Fruit fly (Drosophila melanogaster) whole organism, embryonic: Measurements from ENCODE around the gene Acn.

ENCODE experiments used
- Awh ChIP-seq: fragments of 200-800 bp; sonication (Bioruptor generic); IDR thresholded peaks from 2 replicates; pipeline ENCODE4, ENCODE4 v1.3.6; 2022; ENCODE audit warnings: missing biosample characterization, missing genetic modification characterization
- C15 ChIP-seq: fragments of 200-800 bp; sonication (Bioruptor generic); IDR thresholded peaks from 3 replicates; pipeline ENCODE4 v1.3.6; 2022; ENCODE audit warnings: missing biosample characterization, missing genetic modification characterization
- CG10147 ChIP-seq: fragments of 200-800 bp; sonication (Bioruptor generic); optimal IDR thresholded peaks from 2 replicates; lab custom pipeline; 2019; ENCODE audit warnings: missing biosample characterization, mild to moderate bottlenecking, missing genetic modification characterization, moderate library complexity
- CG12155 ChIP-seq: fragments of 200-800 bp; sonication (Bioruptor generic); optimal IDR thresholded peaks from 3 replicates; lab custom pipeline; 2016; ENCODE audit warnings: missing biosample characterization, missing genetic modification characterization
- CG14965 ChIP-seq: fragments of 200-800 bp; sonication (Bioruptor generic); optimal IDR thresholded peaks from 2 replicates; lab custom pipeline; 2016; ENCODE audit warnings: missing biosample characterization, missing genetic modification characterization, borderline replicate concordance
- CG15514 ChIP-seq: fragments of 200-800 bp; sonication (Bioruptor generic); optimal IDR thresholded peaks from 3 replicates; lab custom pipeline; 2017; ENCODE audit warnings: missing biosample characterization, missing genetic modification characterization, mild to moderate bottlenecking, moderate library complexity, missing genetic modification reagents
- CG1647 ChIP-seq: fragments of 200-800 bp; sonication (Bioruptor generic); optimal IDR thresholded peaks from 3 replicates; lab custom pipeline; 2016; ENCODE audit warnings: missing biosample characterization, missing genetic modification characterization
- CG16779 ChIP-seq: fragments of 200-800 bp; sonication (Bioruptor generic); IDR thresholded peaks from 2 replicates; pipeline ENCODE4 v1.3.6; 2022; ENCODE audit warnings: missing biosample characterization, missing genetic modification characterization
- CG17361 ChIP-seq: fragments of 200-800 bp; sonication (Bioruptor generic); IDR thresholded peaks from 3 replicates; pipeline ENCODE4 v1.3.6; 2022; ENCODE audit warnings: missing biosample characterization, missing genetic modification characterization
- CG2678 ChIP-seq: fragments of 200-800 bp; sonication (Bioruptor generic); optimal IDR thresholded peaks from 3 replicates; lab custom pipeline; 2019; ENCODE audit warnings: missing biosample characterization, mild to moderate bottlenecking, missing genetic modification characterization, moderate library complexity
- CG30431 ChIP-seq: fragments of 200-800 bp; sonication (Bioruptor generic); optimal IDR thresholded peaks from 2 replicates; lab custom pipeline; 2017; ENCODE audit warnings: missing biosample characterization, missing genetic modification characterization
- CG3163 ChIP-seq: fragments of 200-800 bp; sonication (Bioruptor generic); optimal IDR thresholded peaks from 3 replicates; lab custom pipeline; 2016; ENCODE audit warnings: missing biosample characterization, missing genetic modification characterization
- CG4854 ChIP-seq: fragments of 200-800 bp; sonication (Bioruptor generic); optimal IDR thresholded peaks from 2 replicates; lab custom pipeline; 2016; ENCODE audit warnings: missing biosample characterization, missing genetic modification characterization, inconsistent platforms
- CG5953 ChIP-seq: fragments of 200-800 bp; sonication (Bioruptor generic); IDR thresholded peaks from 2 replicates; pipeline ENCODE4 v1.3.6; 2022; ENCODE audit warnings: missing biosample characterization, missing genetic modification characterization
- CG6791 ChIP-seq: fragments of 200-800 bp; sonication (Bioruptor generic); IDR thresholded peaks from 3 replicates; pipeline ENCODE4 v1.3.6; 2022; ENCODE audit warnings: missing biosample characterization, missing genetic modification characterization; ENCODE audit not compliant: partially characterized antibody
- CG7745 ChIP-seq: fragments of 200-800 bp; sonication (Bioruptor generic); optimal IDR thresholded peaks from 2 replicates; lab custom pipeline; 2018; ENCODE audit warnings: missing biosample characterization, mild to moderate bottlenecking, missing genetic modification characterization, moderate library complexity
- CG7963 ChIP-seq: fragments of 200-800 bp; sonication (Bioruptor generic); IDR thresholded peaks from 3 replicates; pipeline ENCODE4 v1.3.6; 2022; ENCODE audit warnings: missing biosample characterization, missing genetic modification characterization; ENCODE audit not compliant: partially characterized antibody
- CG8359 ChIP-seq: fragments of 200-800 bp; sonication (Bioruptor generic); optimal IDR thresholded peaks from 2 replicates; lab custom pipeline; 2017; ENCODE audit warnings: missing biosample characterization, mild to moderate bottlenecking, missing genetic modification characterization, borderline replicate concordance
- CG9932 ChIP-seq: fragments of 200-800 bp; sonication (Bioruptor generic); IDR thresholded peaks from 2 replicates; pipeline ENCODE4 v1.3.6; 2022; ENCODE audit warnings: missing biosample characterization, missing genetic modification characterization
- E2f2 ChIP-seq: fragments of 200-800 bp; sonication (Bioruptor generic); IDR thresholded peaks from 2 replicates; pipeline ENCODE4 v1.3.6; 2022; ENCODE audit warnings: missing biosample characterization, missing genetic modification characterization
- Hsf ChIP-seq: fragments of 200-800 bp; sonication (Bioruptor generic); optimal IDR thresholded peaks from 3 replicates; lab custom pipeline; 2016; ENCODE audit warnings: missing biosample characterization, missing genetic modification characterization
- MBD-R2 ChIP-seq: fragments of 200-800 bp; sonication (Bioruptor generic); IDR thresholded peaks from 2 replicates; pipeline ENCODE4 v1.3.6; 2022; ENCODE audit warnings: missing biosample characterization, missing genetic modification characterization
- MESR4 ChIP-seq: fragments of 200-800 bp; sonication (Bioruptor generic); optimal IDR thresholded peaks from 2 replicates; lab custom pipeline; 2018; ENCODE audit warnings: missing biosample characterization, mild to moderate bottlenecking, missing genetic modification characterization, moderate library complexity
- MTF-1 ChIP-seq: fragments of 200-800 bp; sonication (Bioruptor generic); optimal IDR thresholded peaks from 2 replicates; lab custom pipeline; 2018; ENCODE audit warnings: missing biosample characterization, mild to moderate bottlenecking, missing genetic modification characterization, borderline replicate concordance
- Nf-YB ChIP-seq: fragments of 200-800 bp; sonication (Bioruptor generic); optimal IDR thresholded peaks from 3 replicates; lab custom pipeline; 2019; ENCODE audit warnings: missing biosample characterization, mild to moderate bottlenecking, missing genetic modification characterization, moderate library complexity
- NfI ChIP-seq: fragments of 200-800 bp; sonication (Bioruptor generic); optimal IDR thresholded peaks from 3 replicates; lab custom pipeline; 2018; ENCODE audit warnings: missing biosample characterization, mild to moderate bottlenecking, missing genetic modification characterization, moderate library complexity
- Oaz ChIP-seq: fragments of 200-800 bp; sonication (Bioruptor generic); IDR thresholded peaks from 2 replicates; pipeline ENCODE4 v1.3.6; 2022; ENCODE audit warnings: missing biosample characterization, missing genetic modification characterization
- Pdp1 ChIP-seq, 2 experiments: fragments of 200-800 bp; sonication (Bioruptor generic); optimal IDR thresholded peaks; 3 replicates each; lab custom pipeline; 2016; ENCODE audit warnings: missing biosample characterization in 2 of 2, missing genetic modification characterization in 2 of 2, mild to moderate bottlenecking in 1 of 2, moderate library complexity in 1 of 2
- Rfx ChIP-seq: fragments of 200-800 bp; sonication (Bioruptor generic); IDR thresholded peaks from 2 replicates; pipeline ENCODE4 v1.3.6; 2022; ENCODE audit warnings: missing biosample characterization, missing genetic modification characterization
- Scr ChIP-seq: fragments of 200-800 bp; sonication (Bioruptor generic); IDR thresholded peaks from 2 replicates; pipeline ENCODE4 v1.3.6; 2022; ENCODE audit warnings: missing biosample characterization, missing genetic modification characterization; ENCODE audit not compliant: partially characterized antibody
- Sox102F ChIP-seq: fragments of 200-800 bp; sonication (Bioruptor generic); optimal IDR thresholded peaks from 2 replicates; lab custom pipeline; 2018; ENCODE audit warnings: missing biosample characterization, mild to moderate bottlenecking, missing genetic modification characterization, moderate library complexity
- YL-1 ChIP-seq: fragments of 200-800 bp; sonication (Bioruptor generic); optimal IDR thresholded peaks from 3 replicates; lab custom pipeline; 2017; ENCODE audit warnings: missing biosample characterization, mild to moderate bottlenecking, missing genetic modification characterization
- ase ChIP-seq: fragments of 200-800 bp; sonication (Bioruptor generic); IDR thresholded peaks from 3 replicates; pipeline ENCODE4 v1.3.6; 2022; ENCODE audit warnings: missing biosample characterization, missing genetic modification characterization
- bigmax ChIP-seq: fragments of 200-800 bp; sonication (Bioruptor generic); optimal IDR thresholded peaks from 2 replicates; lab custom pipeline; 2018; ENCODE audit warnings: missing biosample characterization, mild to moderate bottlenecking, missing genetic modification characterization
- dati ChIP-seq: fragments of 200-800 bp; sonication (Bioruptor generic); IDR thresholded peaks from 2 replicates; pipeline ENCODE4 v1.3.6; 2022; ENCODE audit warnings: missing biosample characterization, missing genetic modification characterization
- dysf ChIP-seq: fragments of 200-800 bp; sonication (Bioruptor generic); IDR thresholded peaks from 3 replicates; pipeline ENCODE4 v1.3.6; 2022; ENCODE audit warnings: missing biosample characterization, missing genetic modification characterization
- esg ChIP-seq: fragments of 200-800 bp; sonication (Bioruptor generic); conservative IDR thresholded peaks from 2 replicates; pipeline ENCODE4 v1.3.6; 2022; ENCODE audit warnings: missing biosample characterization, missing genetic modification characterization
- eve ChIP-seq, 2 experiments: fragments of >200 bp; optimal IDR thresholded peaks; 2 replicates each; lab custom pipeline; 2017; ENCODE audit warnings: missing biosample characterization in 2 of 2, missing genetic modification characterization in 2 of 2
- h ChIP-seq: fragments of >200 bp; optimal IDR thresholded peaks from 2 replicates; lab custom pipeline; 2017
- jing ChIP-seq: fragments of 200-800 bp; sonication (Bioruptor generic); optimal IDR thresholded peaks from 2 replicates; lab custom pipeline; 2018; ENCODE audit warnings: missing biosample characterization, mild to moderate bottlenecking, missing genetic modification characterization
- jumu ChIP-seq: fragments of 200-800 bp; sonication (Bioruptor generic); optimal IDR thresholded peaks from 3 replicates; lab custom pipeline; 2016; ENCODE audit warnings: missing biosample characterization, missing genetic modification characterization
- odd ChIP-seq: fragments of 200-800 bp; sonication (Bioruptor generic); optimal IDR thresholded peaks from 2 replicates; lab custom pipeline; 2017; ENCODE audit warnings: missing biosample characterization, mild to moderate bottlenecking, missing genetic modification characterization
- pb ChIP-seq: fragments of 200-800 bp; sonication (Bioruptor generic); optimal IDR thresholded peaks from 3 replicates; lab custom pipeline; 2016; ENCODE audit warnings: missing biosample characterization, missing genetic modification characterization
- pzg ChIP-seq: fragments of 200-800 bp; sonication (Bioruptor generic); optimal IDR thresholded peaks from 3 replicates; lab custom pipeline; 2018; ENCODE audit warnings: missing biosample characterization, mild to moderate bottlenecking, missing genetic modification characterization, moderate library complexity
- rib ChIP-seq: fragments of 200-800 bp; sonication (Bioruptor generic); IDR thresholded peaks from 2 replicates; pipeline ENCODE4 v1.3.6; 2022; ENCODE audit warnings: missing biosample characterization, missing genetic modification characterization
- salm ChIP-seq: fragments of 200-800 bp; sonication (Bioruptor generic); optimal IDR thresholded peaks from 2 replicates; lab custom pipeline; 2018; ENCODE audit warnings: missing biosample characterization, mild to moderate bottlenecking, missing genetic modification characterization
- sim ChIP-seq: fragments of 200-800 bp; sonication (Bioruptor generic); IDR thresholded peaks from 2 replicates; pipeline ENCODE4 v1.3.6; 2022; ENCODE audit warnings: missing biosample characterization, missing genetic modification characterization
- slbo ChIP-seq: fragments of 200-800 bp; sonication (Bioruptor generic); IDR thresholded peaks from 2 replicates; pipeline ENCODE4 v1.3.6; 2022; ENCODE audit warnings: missing biosample characterization, missing genetic modification characterization
- tgo ChIP-seq: fragments of 200-800 bp; sonication (Bioruptor generic); IDR thresholded peaks from 3 replicates; pipeline ENCODE4 v1.3.6; 2022; ENCODE audit warnings: missing biosample characterization, missing genetic modification characterization
- unpg ChIP-seq: fragments of 200-800 bp; sonication (Bioruptor generic); optimal IDR thresholded peaks from 3 replicates; lab custom pipeline; 2018; ENCODE audit warnings: missing biosample characterization, mild to moderate bottlenecking, missing genetic modification characterization, moderate library complexity
- z ChIP-seq: fragments of 200-800 bp; sonication (Bioruptor generic); IDR thresholded peaks from 3 replicates; pipeline ENCODE4 v1.3.6; 2022; ENCODE audit warnings: missing biosample characterization, missing genetic modification characterization

Acn gene

DNA sequence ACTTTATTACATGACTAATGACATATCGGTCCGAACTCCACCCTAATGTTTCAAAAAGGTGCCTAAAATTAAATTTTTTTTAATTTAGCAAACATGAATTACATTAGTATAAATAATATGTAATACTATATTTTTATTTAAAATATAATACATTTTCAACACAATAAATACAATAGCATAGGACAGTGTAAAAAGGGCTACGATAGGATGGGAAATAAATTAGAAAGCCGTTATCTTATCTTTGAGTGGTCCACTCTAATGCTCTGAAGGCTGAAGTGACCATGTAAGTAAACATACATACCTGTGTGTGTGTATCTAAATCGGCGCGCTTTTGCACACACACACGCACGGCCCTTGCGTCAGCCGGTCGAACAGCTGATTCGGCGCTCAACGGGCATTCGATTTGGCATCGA is 42.2 kb upstream of the Acn start, which contains the start of gene CG31793 (continued):
- TF ChIP-seq CG4854 (no peak), Hsf (GFP tag; lab: Kevin White, UChicago) (no peak), pzg (GFP tag; lab: Kevin White, UChicago) (peak; percentile 12), CG2678 (tag; lab: Kevin White, UChicago) (peak; percentile 79), esg (GFP tag; lab: Robert Waterston, UW) (no peak), slbo (GFP tag; lab: Robert Waterston, UW) (peak; percentile 47; the same call in 1 of the 2 replicates), CG8359 (GFP tag; lab: Kevin White, UChicago) (no peak), Scr (GFP tag; lab: Robert Waterston, UW) (no peak), z (GFP tag; lab: Robert Waterston, UW) (no peak), CG12155 (GFP tag; lab: Kevin White, UChicago) (peak; percentile 32), h (lab: Kevin White, UChicago) (no peak), CG7745 (tag; lab: Kevin White, UChicago) (no peak), tgo (peak; percentile 43; the same call in 1 of the 3 replicates), ase (GFP tag; lab: Robert Waterston, UW) (0 out of 3 replicates have a peak, but pooled peaks have one; percentile 20), rib (GFP tag; lab: Robert Waterston, UW) (peak; percentile 49; the same call in 1 of the 2 replicates), MTF-1 (GFP tag; lab: Kevin White, UChicago) (no peak), eve (GFP tag; optimal IDR thresholded peaks at IDR 0.05; lab: Kevin White, UChicago) (no peak), E2f2 (GFP tag; lab: Robert Waterston, UW) (peak; percentile 48; the same call in 1 of the 2 replicates), CG16779 (GFP tag; lab: Robert Waterston, UW) (peak; percentile 3; the same call in 1 of the 2 replicates), C15 (GFP tag; lab: Robert Waterston, UW) (no peak), unpg (peak; percentile 70), dysf (GFP tag; lab: Robert Waterston, UW) (peak; percentile 20; the same call in 1 of the 3 replicates), pb (GFP tag; lab: Kevin White, UChicago) (no peak), CG1647 (GFP tag; lab: Kevin White, UChicago) (no peak), YL-1 (no peak), jing (GFP tag; lab: Kevin White, UChicago) (no peak), CG15514 (peak; percentile 59), CG6791 (GFP tag; lab: Robert Waterston, UW) (no peak), CG9932 (peak; percentile 56), Awh (GFP tag; lab: Robert Waterston, UW) (no peak), Pdp1 (GFP tag; optimal IDR thresholded peaks at IDR 0.05; lab: Kevin White, UChicago) (peak in 1 of 2 experiments; percentile 61), CG5953 (no peak), NfI (GFP tag; lab: Kevin White, UChicago) (peak; percentile 58), MESR4 (GFP tag; lab: Kevin White, UChicago) (no peak), CG10147 (GFP tag; lab: Kevin White, UChicago) (peak; percentile 67), jumu (GFP tag; lab: Kevin White, UChicago) (no peak), CG30431 (GFP tag; lab: Kevin White, UChicago) (no peak), CG14965 (GFP tag; lab: Kevin White, UChicago) (no peak), CG17361 (GFP tag; lab: Robert Waterston, UW) (peak; percentile 68; the same call in 2 of the 3 replicates), salm (no peak), Sox102F (GFP tag; lab: Kevin White, UChicago) (peak; percentile 58), bigmax (GFP tag; lab: Kevin White, UChicago) (no peak), CG7963 (GFP tag; lab: Robert Waterston, UW) (no peak), CG3163 (GFP tag; lab: Kevin White, UChicago) (no peak), sim (GFP tag; lab: Robert Waterston, UW) (no peak), Rfx (peak; percentile 46; the same call in 1 of the 2 replicates), odd (GFP tag; lab: Kevin White, UChicago) (peak; percentile 46), Nf-YB (GFP tag; lab: Kevin White, UChicago) (peak; percentile 19), dati (GFP tag; lab: Robert Waterston, UW) (no peak), MBD-R2 (GFP tag; lab: Robert Waterston, UW) (peak; percentile 39), Oaz (GFP tag; lab: Robert Waterston, UW) (no peak)
